Fruit fly (Drosophila melanogaster) whole organism, embryonic: ENCODE measurements around the gene Mco4.
A peak's percentile ranks its signal among the peaks of the same experiment; 100 is the strongest.

Source experiments
- Ada2b ChIP-seq: fragments of 200-800 bp; sonication (Bioruptor generic); IDR thresholded peaks from 2 replicates; pipeline ENCODE4 v1.3.6; 2022; ENCODE audit warnings: missing biosample characterization, missing genetic modification characterization
- Atf6 ChIP-seq: fragments of 200-800 bp; sonication (Bioruptor generic); IDR thresholded peaks from 2 replicates; pipeline ENCODE4 v1.3.6; 2022; ENCODE audit warnings: missing biosample characterization, missing genetic modification characterization
- Bgb ChIP-seq: fragments of 200-800 bp; sonication (Bioruptor generic); IDR thresholded peaks from 2 replicates; pipeline ENCODE4 v1.3.6; 2022; ENCODE audit warnings: missing biosample characterization, missing genetic modification characterization; ENCODE audit not compliant: partially characterized antibody
- CG10321 ChIP-seq: fragments of 200-800 bp; sonication (Bioruptor generic); IDR thresholded peaks from 2 replicates; pipeline ENCODE4 v1.3.6; 2022; ENCODE audit warnings: missing biosample characterization, missing genetic modification characterization
- CG10543 ChIP-seq: fragments of 200-800 bp; sonication (Bioruptor generic); optimal IDR thresholded peaks from 3 replicates; lab custom pipeline; 2017; ENCODE audit warnings: missing biosample characterization, mild to moderate bottlenecking, missing genetic modification characterization, moderate library complexity
- CG14965 ChIP-seq: fragments of 200-800 bp; sonication (Bioruptor generic); optimal IDR thresholded peaks from 2 replicates; lab custom pipeline; 2016; ENCODE audit warnings: missing biosample characterization, missing genetic modification characterization, borderline replicate concordance
- CG15011 ChIP-seq: fragments of 200-800 bp; sonication (Bioruptor generic); optimal IDR thresholded peaks from 3 replicates; lab custom pipeline; 2018; ENCODE audit warnings: missing biosample characterization, mild to moderate bottlenecking, missing genetic modification characterization
- CG1603 ChIP-seq: fragments of 200-800 bp; sonication (Bioruptor generic); optimal IDR thresholded peaks from 2 replicates; lab custom pipeline; 2019; ENCODE audit warnings: missing biosample characterization, mild to moderate bottlenecking, missing genetic modification characterization, moderate library complexity
- CG18619 ChIP-seq: fragments of 200-800 bp; sonication (Bioruptor generic); optimal IDR thresholded peaks from 3 replicates; lab custom pipeline; 2017; ENCODE audit warnings: missing biosample characterization, mild to moderate bottlenecking, missing genetic modification characterization
- CG2712 ChIP-seq: fragments of 200-800 bp; optimal IDR thresholded peaks from 3 replicates; lab custom pipeline; 2019; ENCODE audit warnings: missing biosample characterization, mild to moderate bottlenecking, missing genetic modification characterization, moderate library complexity
- CG31224 ChIP-seq: fragments of 200-800 bp; sonication (Bioruptor generic); IDR thresholded peaks from 2 replicates; pipeline ENCODE4 v1.3.6; 2022; ENCODE audit warnings: missing biosample characterization, missing genetic modification characterization
- CG7372 ChIP-seq: fragments of 200-800 bp; sonication (Bioruptor generic); IDR thresholded peaks from 2 replicates; pipeline ENCODE4 v1.3.6; 2022; ENCODE audit warnings: missing biosample characterization, missing genetic modification characterization
- CG7745 ChIP-seq: fragments of 200-800 bp; sonication (Bioruptor generic); optimal IDR thresholded peaks from 2 replicates; lab custom pipeline; 2018; ENCODE audit warnings: missing biosample characterization, mild to moderate bottlenecking, missing genetic modification characterization, moderate library complexity
- CHES-1-like ChIP-seq: fragments of 200-800 bp; sonication (Bioruptor generic); optimal IDR thresholded peaks from 2 replicates; lab custom pipeline; 2016; ENCODE audit warnings: missing biosample characterization, missing genetic modification characterization
- D19B ChIP-seq: fragments of 200-800 bp; sonication (Bioruptor generic); optimal IDR thresholded peaks from 2 replicates; lab custom pipeline; 2017; ENCODE audit warnings: missing biosample characterization, mild to moderate bottlenecking, missing genetic modification characterization
- Dp ChIP-seq: fragments of 200-800 bp; sonication (Bioruptor generic); optimal IDR thresholded peaks from 2 replicates; lab custom pipeline; 2018; ENCODE audit warnings: missing biosample characterization, mild to moderate bottlenecking, missing genetic modification characterization, moderate library complexity
- Fer1 ChIP-seq: fragments of 200-800 bp; sonication (Bioruptor generic); optimal IDR thresholded peaks from 2 replicates; lab custom pipeline; 2017; ENCODE audit warnings: missing biosample characterization, mild to moderate bottlenecking, missing genetic modification characterization
- GATAe ChIP-seq: fragments of 200-800 bp; sonication (Bioruptor generic); conservative IDR thresholded peaks from 2 replicates; pipeline ENCODE4 v1.3.6; 2022; ENCODE audit warnings: missing biosample characterization, missing genetic modification characterization
- HHEX ChIP-seq: fragments of 200-800 bp; sonication (Bioruptor generic); optimal IDR thresholded peaks from 3 replicates; lab custom pipeline; 2017; ENCODE audit warnings: missing biosample characterization, mild to moderate bottlenecking, missing genetic modification characterization, missing genetic modification reagents
- HLH54F ChIP-seq: fragments of 200-800 bp; sonication (Bioruptor generic); optimal IDR thresholded peaks from 3 replicates; lab custom pipeline; 2016; ENCODE audit warnings: missing biosample characterization, missing genetic modification characterization
- Hr39 ChIP-seq: fragments of >200 bp; optimal IDR thresholded peaks from 2 replicates; lab custom pipeline; 2017
- Hsf ChIP-seq: fragments of 200-800 bp; sonication (Bioruptor generic); optimal IDR thresholded peaks from 3 replicates; lab custom pipeline; 2016; ENCODE audit warnings: missing biosample characterization, missing genetic modification characterization
- Scr ChIP-seq: fragments of 200-800 bp; sonication (Bioruptor generic); IDR thresholded peaks from 2 replicates; pipeline ENCODE4 v1.3.6; 2022; ENCODE audit warnings: missing biosample characterization, missing genetic modification characterization; ENCODE audit not compliant: partially characterized antibody
- Side ChIP-seq: fragments of 200-800 bp; sonication (Bioruptor generic); optimal IDR thresholded peaks from 2 replicates; lab custom pipeline; 2016; ENCODE audit warnings: missing biosample characterization, missing genetic modification characterization
- Stat92E ChIP-seq, 3 experiments: fragments of >200 bp in 2 of 3; fragments of 200-800 bp in 1 of 3; sonication (Bioruptor generic) in 1 of 3; optimal IDR thresholded peaks; 2 replicates each; lab custom pipeline; 2017 to 2019; ENCODE audit warnings: missing biosample characterization in 3 of 3, missing genetic modification characterization in 3 of 3, mild to moderate bottlenecking in 1 of 3, moderate library complexity in 1 of 3
- abd-A ChIP-seq: fragments of 200-800 bp; sonication (Bioruptor generic); optimal IDR thresholded peaks from 3 replicates; lab custom pipeline; 2019; ENCODE audit warnings: missing biosample characterization, mild to moderate bottlenecking, missing genetic modification characterization, moderate library complexity
- az2 ChIP-seq: fragments of 200-800 bp; sonication (Bioruptor generic); optimal IDR thresholded peaks from 3 replicates; lab custom pipeline; 2016; ENCODE audit warnings: missing biosample characterization, missing genetic modification characterization
- bsh ChIP-seq, 2 experiments: fragments of 200-800 bp; sonication (Bioruptor generic); optimal IDR thresholded peaks; 2 replicates each; lab custom pipeline; 2017 to 2018; ENCODE audit warnings: mild to moderate bottlenecking in 2 of 2, missing biosample characterization in 2 of 2, missing genetic modification characterization in 2 of 2, moderate library complexity in 1 of 2
- cas ChIP-seq: fragments of 200-800 bp; sonication (Bioruptor generic); IDR thresholded peaks from 2 replicates; pipeline ENCODE4 v1.3.6; 2022; ENCODE audit warnings: missing biosample characterization, missing genetic modification characterization
- crol ChIP-seq: fragments of 200-800 bp; sonication (Bioruptor generic); IDR thresholded peaks from 2 replicates; pipeline ENCODE4 v1.3.6; 2022; ENCODE audit warnings: missing biosample characterization, missing genetic modification characterization
- ewg ChIP-seq: fragments of 200-800 bp; sonication (Bioruptor generic); optimal IDR thresholded peaks from 3 replicates; lab custom pipeline; 2017; ENCODE audit warnings: mild to moderate bottlenecking, missing biosample characterization, missing genetic modification reagents, missing genetic modification characterization
- fd3F ChIP-seq: fragments of 200-800 bp; sonication (Bioruptor generic); optimal IDR thresholded peaks from 2 replicates; lab custom pipeline; 2018; ENCODE audit warnings: missing biosample characterization, mild to moderate bottlenecking, missing genetic modification characterization, moderate library complexity
- fd64A ChIP-seq: fragments of 200-800 bp; sonication (Bioruptor generic); optimal IDR thresholded peaks from 3 replicates; lab custom pipeline; 2018; ENCODE audit warnings: missing biosample characterization, mild to moderate bottlenecking, missing genetic modification characterization
- fd96Cb ChIP-seq: fragments of 200-800 bp; sonication (Bioruptor generic); optimal IDR thresholded peaks from 2 replicates; lab custom pipeline; 2018; ENCODE audit warnings: missing biosample characterization, mild to moderate bottlenecking, missing genetic modification characterization, moderate library complexity
- gce ChIP-seq: fragments of 200-800 bp; sonication (Bioruptor generic); IDR thresholded peaks from 3 replicates; pipeline ENCODE4 v1.3.6; 2022; ENCODE audit warnings: missing biosample characterization, missing genetic modification characterization
- h ChIP-seq: fragments of >200 bp; optimal IDR thresholded peaks from 2 replicates; lab custom pipeline; 2017
- hbn ChIP-seq: fragments of 200-800 bp; sonication (Bioruptor generic); IDR thresholded peaks from 2 replicates; pipeline ENCODE4 v1.3.6; 2022; ENCODE audit warnings: missing biosample characterization, missing genetic modification characterization; ENCODE audit not compliant: partially characterized antibody
- lmd ChIP-seq: fragments of 200-800 bp; sonication (Bioruptor generic); IDR thresholded peaks from 2 replicates; pipeline ENCODE4 v1.3.6; 2022; ENCODE audit warnings: missing biosample characterization, missing genetic modification characterization
- luna ChIP-seq: fragments of 200-800 bp; sonication (Bioruptor generic); optimal IDR thresholded peaks from 2 replicates; lab custom pipeline; 2016; ENCODE audit warnings: missing biosample characterization, missing genetic modification characterization
- oc ChIP-seq: fragments of 200-800 bp; sonication (Bioruptor generic); optimal IDR thresholded peaks from 2 replicates; lab custom pipeline; 2018; ENCODE audit warnings: missing biosample characterization, mild to moderate bottlenecking, missing genetic modification characterization, moderate library complexity
- p53 ChIP-seq: fragments of 200-800 bp; sonication (Bioruptor generic); optimal IDR thresholded peaks from 2 replicates; lab custom pipeline; 2016; ENCODE audit warnings: missing biosample characterization, missing genetic modification characterization
- pfk ChIP-seq: fragments of 200-800 bp; sonication (Bioruptor generic); optimal IDR thresholded peaks from 2 replicates; lab custom pipeline; 2018; ENCODE audit warnings: missing biosample characterization, mild to moderate bottlenecking, missing genetic modification characterization, moderate library complexity
- phol ChIP-seq: fragments of 200-800 bp; sonication (Bioruptor generic); optimal IDR thresholded peaks from 3 replicates; lab custom pipeline; 2018; ENCODE audit warnings: missing biosample characterization, mild to moderate bottlenecking, missing genetic modification characterization, moderate library complexity
- schlank ChIP-seq: fragments of 200-800 bp; sonication (Bioruptor generic); optimal IDR thresholded peaks from 2 replicates; lab custom pipeline; 2018; ENCODE audit warnings: missing biosample characterization, mild to moderate bottlenecking, missing genetic modification characterization
- ssp ChIP-seq: fragments of 200-800 bp; sonication (Bioruptor generic); IDR thresholded peaks from 2 replicates; pipeline ENCODE4 v1.3.6; 2022; ENCODE audit warnings: missing biosample characterization, missing genetic modification characterization
- stc ChIP-seq: fragments of 200-800 bp; sonication (Bioruptor generic); IDR thresholded peaks from 2 replicates; pipeline ENCODE4 v1.3.6; 2022; ENCODE audit warnings: missing biosample characterization, missing genetic modification characterization
- stwl ChIP-seq: fragments of 200-800 bp; sonication (Bioruptor generic); optimal IDR thresholded peaks from 3 replicates; lab custom pipeline; 2018; ENCODE audit warnings: missing biosample characterization, mild to moderate bottlenecking, missing genetic modification characterization, moderate library complexity
- toy ChIP-seq: fragments of 200-800 bp; sonication (Bioruptor generic); IDR thresholded peaks from 2 replicates; pipeline ENCODE4 v1.3.6; 2022; ENCODE audit warnings: missing biosample characterization, missing genetic modification characterization
- zfh1 ChIP-seq: fragments of 200-800 bp; sonication (Bioruptor generic); IDR thresholded peaks from 3 replicates; pipeline ENCODE4 v1.3.6; 2022; ENCODE audit warnings: missing biosample characterization, missing genetic modification characterization

Mco4 gene

DNA sequence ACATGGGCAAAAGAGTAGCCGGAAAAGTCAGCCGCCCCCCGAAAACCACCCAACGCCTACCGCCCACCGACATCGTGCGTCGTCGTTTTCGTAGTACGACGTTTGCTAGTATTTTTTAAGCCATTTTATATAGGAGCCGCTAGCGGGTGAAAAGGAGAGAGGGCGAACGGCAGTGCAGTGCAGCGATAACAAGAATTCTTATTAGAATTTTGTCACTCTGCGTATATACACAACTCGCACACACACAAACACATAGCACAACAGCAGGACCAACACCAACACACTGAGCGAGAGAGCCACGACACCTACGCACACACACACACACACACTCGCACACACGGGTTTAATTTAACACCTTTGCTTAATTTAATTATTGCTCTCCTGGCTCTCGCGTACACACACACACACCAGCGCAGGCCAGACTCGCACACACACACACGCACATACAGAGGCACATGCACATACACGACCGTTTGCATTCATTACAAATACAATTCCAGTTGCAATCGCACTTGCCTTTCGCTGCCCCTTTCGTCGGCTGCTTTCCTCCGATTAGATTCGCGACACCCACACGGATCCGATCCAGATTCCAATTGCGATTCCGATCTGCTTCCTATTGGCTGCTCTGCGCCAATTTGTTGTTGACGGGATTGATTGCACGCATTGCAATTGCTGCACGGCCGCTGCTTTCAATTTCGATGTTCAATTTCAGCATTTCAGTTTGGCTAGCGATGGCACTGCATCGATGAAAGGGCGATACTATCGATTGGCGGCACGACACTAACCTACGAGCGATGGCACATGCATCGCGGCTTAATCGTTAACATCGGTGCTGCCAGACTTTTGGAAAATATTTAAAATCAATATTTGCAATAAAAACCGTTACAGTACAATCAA, 28.9 kb downstream of the Mco4 start, which contains the start of gene Socs16D (continued):
- TF ChIP-seq gce (no peak), phol (tag; lab: Kevin White, UChicago) (peak; percentile 47), toy (GFP tag; lab: Robert Waterston, UW) (no peak), CG10321 (no peak), bsh (GFP tag; optimal IDR thresholded peaks at IDR 0.05; lab: Kevin White, UChicago) (peak in 1 of 2 experiments; percentile 46), fd3F (no peak), HLH54F (GFP tag; lab: Kevin White, UChicago) (peak; percentile 22), CG10543 (GFP tag; lab: Kevin White, UChicago) (no peak), cas (no peak), Stat92E (GFP tag; optimal IDR thresholded peaks at IDR 0.05; lab: Kevin White, UChicago) (no peak), HHEX (no peak), oc (peak; percentile 53), CG2712 (tag; lab: Kevin White, UChicago) (peak; percentile 43), fd64A (GFP tag; lab: Kevin White, UChicago) (peak; percentile 18), p53 (GFP tag; lab: Kevin White, UChicago) (no peak), CG7745 (tag; lab: Kevin White, UChicago) (peak; percentile 100), CG15011 (GFP tag; lab: Kevin White, UChicago) (no peak), CG14965 (GFP tag; lab: Kevin White, UChicago) (no peak), ssp (GFP tag; lab: Robert Waterston, UW) (0 out of 2 replicates have a peak, but pooled peaks have one; percentile 9), Side (peak; percentile 45), az2 (GFP tag; lab: Kevin White, UChicago) (no peak), hbn (peak; percentile 96), GATAe (GFP tag; lab: Robert Waterston, UW) (no peak), Bgb (GFP tag; lab: Robert Waterston, UW) (peak; percentile 99), Atf6 (GFP tag; lab: Robert Waterston, UW) (no peak), Fer1 (GFP tag; lab: Kevin White, UChicago) (peak; percentile 44), luna (GFP tag; lab: Kevin White, UChicago) (peak; percentile 25), ewg (GFP tag; lab: Kevin White, UChicago) (no peak), Scr (GFP tag; lab: Robert Waterston, UW) (peak; percentile 95), stwl (tag; lab: Kevin White, UChicago) (peak; percentile 82), lmd (GFP tag; lab: Robert Waterston, UW) (peak; percentile 29; the same call in 1 of the 2 replicates), Dp (peak; percentile 70), h (lab: Kevin White, UChicago) (no peak), zfh1 (GFP tag; lab: Robert Waterston, UW) (peak; percentile 15; the same call in 1 of the 3 replicates), CG1603 (tag; lab: Kevin White, UChicago) (peak; percentile 85), stc (no peak), Hr39 (lab: Kevin White, UChicago) (no peak), CG7372 (GFP tag; lab: Robert Waterston, UW) (no peak), Ada2b (no peak), abd-A (tag; lab: Kevin White, UChicago) (peak; percentile 72), pfk (peak; percentile 39), schlank (tag; lab: Kevin White, UChicago) (no peak), D19B (GFP tag; lab: Kevin White, UChicago) (no peak), CG18619 (GFP tag; lab: Kevin White, UChicago) (no peak), Hsf (GFP tag; lab: Kevin White, UChicago) (peak; percentile 27), CG31224 (GFP tag; lab: Robert Waterston, UW) (no peak), CHES-1-like (peak; percentile 47), crol (GFP tag; lab: Robert Waterston, UW) (peak; percentile 65), fd96Cb (tag; lab: Kevin White, UChicago) (no peak)
